Fruit fly (Drosophila melanogaster) whole organism, prepupa: ENCODE measurements around the gene CG5810.

Source experiments
- Blimp-1 ChIP-seq: fragments of 200-800 bp; sonication (Bioruptor generic); optimal IDR thresholded peaks from 3 replicates; lab custom pipeline; 2017; ENCODE audit warnings: missing biosample characterization, missing genetic modification characterization, mild to moderate bottlenecking, moderate library complexity, missing genetic modification reagents
- CG11294 ChIP-seq: fragments of 200-800 bp; sonication (Bioruptor generic); IDR thresholded peaks from 2 replicates; pipeline ENCODE4 v1.3.6; 2022; ENCODE audit warnings: missing biosample characterization, missing genetic modification characterization
- CG11762 ChIP-seq: fragments of 200-800 bp; sonication (Bioruptor generic); optimal IDR thresholded peaks from 3 replicates; lab custom pipeline; 2016; ENCODE audit warnings: missing biosample characterization, missing genetic modification characterization; ENCODE audit not compliant: insufficient read depth
- CG1621 ChIP-seq: fragments of 200-800 bp; sonication (Bioruptor generic); optimal IDR thresholded peaks from 3 replicates; lab custom pipeline; 2018; ENCODE audit warnings: missing biosample characterization, mild to moderate bottlenecking, missing genetic modification characterization
- CG3032 ChIP-seq: fragments of 200-800 bp; optimal IDR thresholded peaks from 2 replicates; lab custom pipeline; 2019; ENCODE audit warnings: missing biosample characterization, mild to moderate bottlenecking, missing genetic modification characterization, moderate library complexity
- CG34406 ChIP-seq: fragments of 200-800 bp; sonication (Bioruptor generic); optimal IDR thresholded peaks from 3 replicates; lab custom pipeline; 2016; ENCODE audit warnings: missing biosample characterization, missing genetic modification characterization
- CG3919 ChIP-seq: fragments of 200-800 bp; sonication (Bioruptor generic); optimal IDR thresholded peaks from 3 replicates; lab custom pipeline; 2016; ENCODE audit warnings: missing biosample characterization, missing genetic modification characterization
- CG4318 ChIP-seq: fragments of 200-800 bp; sonication (Bioruptor generic); optimal IDR thresholded peaks from 3 replicates; lab custom pipeline; 2017; ENCODE audit warnings: missing biosample characterization, mild to moderate bottlenecking, missing genetic modification characterization
- CG6163 ChIP-seq: fragments of 200-800 bp; sonication (Bioruptor generic); IDR thresholded peaks from 3 replicates; pipeline ENCODE4 v1.3.6; 2022; ENCODE audit warnings: missing biosample characterization, missing genetic modification characterization
- CG6276 ChIP-seq: fragments of 200-800 bp; sonication (Bioruptor generic); optimal IDR thresholded peaks from 2 replicates; lab custom pipeline; 2017; ENCODE audit warnings: missing biosample characterization, mild to moderate bottlenecking, missing genetic modification characterization
- CG6854 ChIP-seq: fragments of 200-800 bp; sonication (Bioruptor generic); optimal IDR thresholded peaks from 2 replicates; lab custom pipeline; 2017; ENCODE audit warnings: missing biosample characterization, mild to moderate bottlenecking, missing genetic modification characterization
- CG7368 ChIP-seq: fragments of 200-800 bp; sonication (Bioruptor generic); optimal IDR thresholded peaks from 3 replicates; lab custom pipeline; 2016; ENCODE audit warnings: missing biosample characterization, missing genetic modification characterization
- CG8119 ChIP-seq: fragments of 200-800 bp; sonication (Bioruptor generic); IDR thresholded peaks from 3 replicates; pipeline ENCODE4 v1.3.6; 2022; ENCODE audit warnings: missing biosample characterization, missing genetic modification characterization
- CG8319 ChIP-seq: fragments of 200-800 bp; sonication (Bioruptor generic); optimal IDR thresholded peaks from 3 replicates; lab custom pipeline; 2016; ENCODE audit warnings: missing biosample characterization, missing genetic modification characterization
- CG9139 ChIP-seq: fragments of 200-800 bp; sonication (Bioruptor generic); optimal IDR thresholded peaks from 3 replicates; lab custom pipeline; 2017; ENCODE audit warnings: missing biosample characterization, mild to moderate bottlenecking, missing genetic modification characterization
- Eip75B ChIP-seq: fragments of 200-800 bp; sonication (Bioruptor generic); optimal IDR thresholded peaks from 3 replicates; lab custom pipeline; 2016; ENCODE audit warnings: missing biosample characterization, missing genetic modification characterization
- Eip78C ChIP-seq: fragments of 200-800 bp; sonication (Bioruptor generic); peaks from one replicate; lab custom pipeline; 2016; ENCODE audit warnings: missing biosample characterization, missing genetic modification characterization
- Eip93F ChIP-seq: fragments of 200-800 bp; sonication (Bioruptor generic); optimal IDR thresholded peaks from 2 replicates; lab custom pipeline; 2016; ENCODE audit warnings: missing biosample characterization, mild to moderate bottlenecking, missing genetic modification characterization
- Ets96B ChIP-seq: fragments of 200-800 bp; optimal IDR thresholded peaks from 2 replicates; lab custom pipeline; 2019; ENCODE audit warnings: missing biosample characterization, mild to moderate bottlenecking, missing genetic modification characterization, moderate library complexity
- Gug ChIP-seq: fragments of 200-800 bp; sonication (Bioruptor generic); IDR thresholded peaks from 2 replicates; pipeline ENCODE4 v1.3.6; 2022; ENCODE audit warnings: missing biosample characterization, missing genetic modification characterization
- Hr38 ChIP-seq: sonication (Bioruptor generic); optimal IDR thresholded peaks from 2 replicates; lab custom pipeline; 2016; ENCODE audit warnings: missing biosample characterization, missing genetic modification characterization
- Hr39 ChIP-seq: fragments of 200-800 bp; sonication (Bioruptor generic); optimal IDR thresholded peaks from 2 replicates; lab custom pipeline; 2016; ENCODE audit warnings: missing biosample characterization, missing genetic modification characterization
- Hr4 ChIP-seq: fragments of 200-800 bp; sonication (Bioruptor generic); optimal IDR thresholded peaks from 3 replicates; lab custom pipeline; 2016; ENCODE audit warnings: missing biosample characterization, missing genetic modification characterization
- Lpt ChIP-seq: fragments of 200-800 bp; sonication (Bioruptor generic); optimal IDR thresholded peaks from 3 replicates; lab custom pipeline; 2016; ENCODE audit warnings: missing biosample characterization, missing genetic modification characterization
- Met ChIP-seq: fragments of 200-800 bp; sonication (Bioruptor generic); optimal IDR thresholded peaks from 3 replicates; lab custom pipeline; 2016; ENCODE audit warnings: missing biosample characterization, missing genetic modification characterization
- OdsH ChIP-seq: fragments of 200-800 bp; sonication (Bioruptor generic); optimal IDR thresholded peaks from 3 replicates; lab custom pipeline; 2016; ENCODE audit warnings: missing biosample characterization, missing genetic modification characterization
- Smox ChIP-seq: fragments of 200-800 bp; sonication (Bioruptor generic); optimal IDR thresholded peaks from 3 replicates; lab custom pipeline; 2016; ENCODE audit warnings: missing biosample characterization, missing genetic modification characterization
- Sox102F ChIP-seq: fragments of 200-800 bp; sonication (Bioruptor generic); optimal IDR thresholded peaks from 2 replicates; lab custom pipeline; 2016; ENCODE audit warnings: missing biosample characterization, mild to moderate bottlenecking, missing genetic modification characterization
- Sox14 ChIP-seq: fragments of 200-800 bp; sonication (Bioruptor generic); optimal IDR thresholded peaks from 3 replicates; lab custom pipeline; 2016; ENCODE audit warnings: missing biosample characterization, missing genetic modification characterization
- Sox15 ChIP-seq: fragments of 200-800 bp; sonication (Bioruptor generic); optimal IDR thresholded peaks from 3 replicates; lab custom pipeline; 2016; ENCODE audit warnings: missing biosample characterization, missing genetic modification characterization
- acj6 ChIP-seq: fragments of 200-800 bp; sonication (Bioruptor generic); optimal IDR thresholded peaks from 3 replicates; lab custom pipeline; 2016; ENCODE audit warnings: missing biosample characterization, missing genetic modification characterization
- cyc ChIP-seq: fragments of 200-800 bp; sonication (Bioruptor generic); optimal IDR thresholded peaks from 3 replicates; lab custom pipeline; 2016; ENCODE audit warnings: missing biosample characterization, missing genetic modification characterization
- dac ChIP-seq: fragments of 200-800 bp; sonication (Bioruptor generic); optimal IDR thresholded peaks from 2 replicates; lab custom pipeline; 2017; ENCODE audit warnings: missing biosample characterization, mild to moderate bottlenecking, missing genetic modification characterization
- eg ChIP-seq: fragments of 200-800 bp; sonication (Bioruptor generic); IDR thresholded peaks from 3 replicates; pipeline ENCODE4 v1.3.6; 2022; ENCODE audit warnings: missing biosample characterization, missing genetic modification characterization
- esn ChIP-seq: fragments of 200-800 bp; sonication (Bioruptor generic); optimal IDR thresholded peaks from 2 replicates; lab custom pipeline; 2016; ENCODE audit warnings: missing biosample characterization, mild to moderate bottlenecking, missing genetic modification characterization, moderate library complexity
- fd85E ChIP-seq: fragments of 200-800 bp; sonication (Bioruptor generic); optimal IDR thresholded peaks from 3 replicates; lab custom pipeline; 2016; ENCODE audit warnings: missing biosample characterization, missing genetic modification characterization
- fkh ChIP-seq: fragments of 200-800 bp; sonication (Bioruptor generic); optimal IDR thresholded peaks from 3 replicates; lab custom pipeline; 2017; ENCODE audit warnings: missing biosample characterization, mild to moderate bottlenecking, missing genetic modification characterization, moderate library complexity
- net ChIP-seq: fragments of 200-800 bp; sonication (Bioruptor generic); optimal IDR thresholded peaks from 3 replicates; lab custom pipeline; 2016; ENCODE audit warnings: missing biosample characterization, missing genetic modification characterization
- salr ChIP-seq, 2 experiments: fragments of 200-800 bp; sonication (Bioruptor generic); optimal IDR thresholded peaks; 3 replicates each; lab custom pipeline; 2016 to 2018; ENCODE audit warnings: missing biosample characterization in 2 of 2, missing genetic modification characterization in 2 of 2, mild to moderate bottlenecking in 1 of 2
- topi ChIP-seq: fragments of 200-800 bp; sonication (Bioruptor generic); optimal IDR thresholded peaks from 3 replicates; lab custom pipeline; 2016; ENCODE audit warnings: missing biosample characterization, missing genetic modification characterization
- vri ChIP-seq: fragments of 200-800 bp; sonication (Bioruptor generic); optimal IDR thresholded peaks from 3 replicates; lab custom pipeline; 2016; ENCODE audit warnings: missing biosample characterization, mild to moderate bottlenecking, missing genetic modification characterization

CG5810 gene

DNA sequence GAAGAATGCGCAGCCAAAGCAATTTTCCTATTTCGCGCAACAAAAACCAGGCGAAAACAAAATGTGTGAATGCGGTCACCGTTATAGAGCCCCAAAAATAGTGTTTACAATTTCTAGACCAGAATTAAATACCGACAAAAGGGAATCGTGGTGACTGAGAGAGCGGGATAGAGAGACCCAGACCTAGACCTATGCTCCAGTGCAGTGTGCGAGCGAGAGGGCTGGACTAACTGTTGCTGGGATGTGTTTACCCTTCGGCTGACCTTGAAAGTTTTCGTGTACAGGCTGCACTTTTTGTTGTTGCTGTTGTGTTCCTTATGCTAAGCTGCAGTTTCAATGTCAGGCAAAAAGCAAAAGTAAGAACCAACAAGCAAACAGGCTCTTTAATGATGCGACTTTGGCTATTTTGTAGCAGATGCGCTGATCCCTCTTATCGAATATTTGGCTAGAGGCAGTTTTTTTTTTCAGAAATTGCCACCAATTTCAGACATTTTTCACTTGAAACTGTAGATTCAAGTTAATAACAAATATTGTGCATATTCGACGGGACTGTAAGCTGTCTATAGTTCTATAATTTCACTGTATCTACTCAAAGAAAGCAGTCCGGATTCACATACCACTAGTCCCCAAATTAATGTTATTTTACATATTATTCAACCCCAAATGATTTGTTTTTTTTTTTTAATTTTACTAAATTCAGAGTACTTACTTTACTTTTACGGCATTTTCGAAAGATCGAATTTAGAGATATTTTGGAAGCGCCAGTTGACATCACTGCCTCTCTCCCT is 23.2 kb downstream of the CG5810 start (continued):
- peak; percentile 87 for TF ChIP-seq Eip78C (GFP tag; lab: Kevin White, UChicago)
- TF ChIP-seq Sox14 (GFP tag; lab: Kevin White, UChicago) = peak; percentile 50
- TF ChIP-seq Hr38 (GFP tag; lab: Kevin White, UChicago) = no peak
- peak; percentile 18 for TF ChIP-seq fkh (GFP tag; lab: Kevin White, UChicago)
- TF ChIP-seq Lpt (GFP tag; lab: Kevin White, UChicago) = no peak
- TF ChIP-seq fd85E (GFP tag; lab: Kevin White, UChicago) = no peak
- no peak for TF ChIP-seq vri
- peak; percentile 51 for TF ChIP-seq Hr39 (GFP tag; lab: Kevin White, UChicago)
- peak; percentile 42 for TF ChIP-seq CG3919 (GFP tag; lab: Kevin White, UChicago)
- no peak for TF ChIP-seq dac (GFP tag; lab: Kevin White, UChicago)
- no peak for TF ChIP-seq CG7368
- peak; percentile 55 for TF ChIP-seq Sox102F (GFP tag; lab: Kevin White, UChicago)
- no peak for TF ChIP-seq CG8119 (GFP tag; lab: Robert Waterston, UW)
- TF ChIP-seq CG11762 = no peak
- TF ChIP-seq topi = peak; percentile 64
- TF ChIP-seq Hr4 = peak; percentile 28
- TF ChIP-seq Sox15 (GFP tag; lab: Kevin White, UChicago) = peak; percentile 4
- TF ChIP-seq CG4318 (GFP tag; lab: Kevin White, UChicago) = peak; percentile 16
- TF ChIP-seq acj6 = peak; percentile 34
- peak; percentile 5 for TF ChIP-seq CG8319 (GFP tag; lab: Kevin White, UChicago)

DNA sequence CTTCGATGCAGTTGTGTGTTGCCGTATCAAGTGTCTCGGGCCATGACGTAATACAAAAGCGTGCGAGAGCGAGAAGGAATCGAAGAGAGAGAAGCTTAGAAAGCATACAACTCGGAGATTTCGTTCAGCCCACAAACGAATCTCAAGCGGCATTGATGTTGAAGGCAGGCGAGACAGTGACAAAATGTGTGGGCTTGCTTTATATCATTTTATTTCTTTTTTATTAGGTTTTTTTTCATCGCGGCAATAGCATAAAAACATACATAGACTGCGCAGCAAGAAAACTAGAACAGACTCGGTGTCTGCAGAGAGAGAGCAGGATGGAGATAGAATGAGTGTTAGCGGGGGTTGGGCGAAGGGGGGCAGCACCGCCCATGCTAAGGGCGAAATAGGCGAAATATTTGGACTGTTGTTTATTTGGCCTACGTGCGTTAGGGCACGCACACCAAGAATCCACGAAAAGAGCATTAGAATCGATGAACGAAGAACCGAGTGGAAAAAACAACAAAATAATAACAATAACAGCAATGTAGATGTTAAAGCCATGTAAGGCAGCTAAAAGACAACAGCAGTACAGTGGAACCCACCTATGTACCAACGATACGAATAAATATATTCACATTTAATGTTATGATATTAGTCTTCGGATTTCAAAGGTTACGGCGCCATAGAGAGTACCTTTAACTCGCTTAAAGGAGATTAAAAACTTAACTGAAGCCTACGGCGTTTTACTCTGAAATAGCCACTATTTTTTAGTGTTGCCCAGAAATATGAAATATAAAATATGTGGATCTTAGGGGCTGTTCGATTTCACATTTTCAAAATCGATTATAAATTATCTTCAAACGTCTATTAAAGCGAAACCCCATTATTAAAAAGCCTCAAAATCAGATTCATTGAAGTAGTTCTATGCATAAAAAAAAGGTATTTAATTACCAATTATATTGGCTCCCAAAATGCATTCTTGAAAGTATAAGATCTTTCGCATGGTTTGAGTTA is 24.1 kb downstream of the CG5810 start:
- no peak for TF ChIP-seq Smox (GFP tag; lab: Kevin White, UChicago)
- TF ChIP-seq CG8319 (GFP tag; lab: Kevin White, UChicago) = no peak
- peak; percentile 30 for TF ChIP-seq CG6276 (GFP tag; lab: Kevin White, UChicago)
- TF ChIP-seq vri = peak; percentile 96
- TF ChIP-seq cyc (GFP tag; lab: Kevin White, UChicago) = no peak
- TF ChIP-seq fkh (GFP tag; lab: Kevin White, UChicago) = peak; percentile 44

- TF ChIP-seq CG6854 = no peak
- peak; percentile 57; the same call in 2 of the 3 replicates for TF ChIP-seq CG6163
- TF ChIP-seq CG3919 (GFP tag; lab: Kevin White, UChicago) = peak; percentile 58
- TF ChIP-seq Eip93F (GFP tag; lab: Kevin White, UChicago) = peak; percentile 48
- TF ChIP-seq CG3032 (tag; lab: Kevin White, UChicago) = peak; percentile 18
- no peak for TF ChIP-seq Hr39 (GFP tag; lab: Kevin White, UChicago)
- TF ChIP-seq esn (GFP tag; lab: Kevin White, UChicago) = peak; percentile 13
- TF ChIP-seq CG9139 = peak; percentile 53
- TF ChIP-seq Gug (GFP tag; lab: Robert Waterston, UW) = no peak
- TF ChIP-seq Ets96B (tag; lab: Kevin White, UChicago) = peak; percentile 13
- no peak for TF ChIP-seq CG34406 (GFP tag; lab: Kevin White, UChicago)
- peak; percentile 85 for TF ChIP-seq vri
- TF ChIP-seq Met (GFP tag; lab: Kevin White, UChicago) = peak; percentile 27
- peak; percentile 38 for TF ChIP-seq Sox102F (GFP tag; lab: Kevin White, UChicago)
- no peak for TF ChIP-seq OdsH (GFP tag; lab: Kevin White, UChicago)
- peak; percentile 13 for TF ChIP-seq net
- no peak for TF ChIP-seq Blimp-1 (GFP tag; lab: Kevin White, UChicago)
- no peak for TF ChIP-seq CG11762
- TF ChIP-seq fd85E (GFP tag; lab: Kevin White, UChicago) = no peak
- TF ChIP-seq salr (GFP tag; optimal IDR thresholded peaks at IDR 0.05; lab: Kevin White, UChicago) = no peak
- 0 out of 3 replicates have a peak, but pooled peaks have one; percentile 45 for TF ChIP-seq eg (GFP tag; lab: Robert Waterston, UW)
- TF ChIP-seq CG11294 (GFP tag; lab: Robert Waterston, UW) = no peak; the same call in 1 of the 2 replicates
- peak; percentile 46 for TF ChIP-seq CG6276 (GFP tag; lab: Kevin White, UChicago)
- peak; percentile 8 for TF ChIP-seq Eip75B (GFP tag; lab: Kevin White, UChicago)
- TF ChIP-seq topi = peak; percentile 14
- TF ChIP-seq CG1621 (tag; lab: Kevin White, UChicago) = peak; percentile 36
- TF ChIP-seq Eip78C (GFP tag; lab: Kevin White, UChicago) = peak; percentile 45
- TF ChIP-seq Sox14 (GFP tag; lab: Kevin White, UChicago) = peak; percentile 26
Measured at dm6 chr3R:21188540-21189276, 25.1 kb downstream of the CG5810 start.
